Fruit fly (Drosophila melanogaster) whole organism, embryonic: ENCODE results near the gene Sf3b6.
A peak's percentile ranks its signal among the peaks of the same experiment; 100 is the strongest.

Experiments
- ATbp ChIP-seq: fragments of 200-800 bp; sonication (Bioruptor generic); optimal IDR thresholded peaks from 2 replicates; lab custom pipeline; 2017; ENCODE audit warnings: missing biosample characterization, mild to moderate bottlenecking, missing genetic modification characterization, missing genetic modification reagents
- Atf6 ChIP-seq: fragments of 200-800 bp; sonication (Bioruptor generic); IDR thresholded peaks from 2 replicates; pipeline ENCODE4 v1.3.6; 2022; ENCODE audit warnings: missing biosample characterization, missing genetic modification characterization
- BEAF-32 ChIP-seq: fragments of 200-800 bp; sonication (Bioruptor generic); optimal IDR thresholded peaks from 3 replicates; lab custom pipeline; 2017; ENCODE audit warnings: missing biosample characterization, missing genetic modification characterization, mild to moderate bottlenecking, moderate library complexity, missing genetic modification reagents
- CG10267 ChIP-seq: fragments of 200-800 bp; sonication (Bioruptor generic); optimal IDR thresholded peaks from 2 replicates; lab custom pipeline; 2018; ENCODE audit warnings: missing biosample characterization, mild to moderate bottlenecking, missing genetic modification characterization, moderate library complexity
- CG10565 ChIP-seq: fragments of 200-800 bp; sonication (Bioruptor generic); optimal IDR thresholded peaks from 3 replicates; lab custom pipeline; 2016; ENCODE audit warnings: missing biosample characterization, mild to moderate bottlenecking, missing genetic modification characterization
- CG11093 ChIP-seq: fragments of 200-800 bp; sonication (Bioruptor generic); IDR thresholded peaks from 3 replicates; pipeline ENCODE4 v1.3.6; 2022; ENCODE audit warnings: missing biosample characterization, missing genetic modification characterization
- CG11560 ChIP-seq: fragments of 200-800 bp; sonication (Bioruptor generic); IDR thresholded peaks from 3 replicates; pipeline ENCODE4 v1.3.6; 2022; ENCODE audit warnings: missing biosample characterization, missing genetic modification characterization
- CG12391 ChIP-seq: fragments of 200-800 bp; sonication (Bioruptor generic); optimal IDR thresholded peaks from 3 replicates; lab custom pipeline; 2018; ENCODE audit warnings: missing biosample characterization, mild to moderate bottlenecking, missing genetic modification characterization, moderate library complexity
- CG15073 ChIP-seq: fragments of 200-800 bp; sonication (Bioruptor generic); optimal IDR thresholded peaks from 2 replicates; lab custom pipeline; 2016; ENCODE audit warnings: missing biosample characterization, missing genetic modification characterization
- CG17568 ChIP-seq: fragments of 200-800 bp; sonication (Bioruptor generic); optimal IDR thresholded peaks from 2 replicates; lab custom pipeline; 2018; ENCODE audit warnings: missing biosample characterization, mild to moderate bottlenecking, missing genetic modification characterization, moderate library complexity
- CG18599 ChIP-seq: fragments of 200-800 bp; sonication (Bioruptor generic); optimal IDR thresholded peaks from 3 replicates; lab custom pipeline; 2017; ENCODE audit warnings: missing biosample characterization, missing genetic modification characterization, mild to moderate bottlenecking, moderate library complexity, missing genetic modification reagents
- CG31224 ChIP-seq: fragments of 200-800 bp; sonication (Bioruptor generic); IDR thresholded peaks from 2 replicates; pipeline ENCODE4 v1.3.6; 2022; ENCODE audit warnings: missing biosample characterization, missing genetic modification characterization
- CG4820 ChIP-seq: fragments of 200-800 bp; sonication (Bioruptor generic); optimal IDR thresholded peaks from 3 replicates; lab custom pipeline; 2016; ENCODE audit warnings: missing biosample characterization, missing genetic modification characterization
- CG6175 ChIP-seq: fragments of 200-800 bp; sonication (Bioruptor generic); IDR thresholded peaks from 3 replicates; pipeline ENCODE4 v1.3.6; 2022; ENCODE audit warnings: missing biosample characterization, missing genetic modification characterization
- CG6791 ChIP-seq: fragments of 200-800 bp; sonication (Bioruptor generic); IDR thresholded peaks from 3 replicates; pipeline ENCODE4 v1.3.6; 2022; ENCODE audit warnings: missing biosample characterization, missing genetic modification characterization; ENCODE audit not compliant: partially characterized antibody
- CG9609 ChIP-seq: fragments of 200-800 bp; sonication (Bioruptor generic); optimal IDR thresholded peaks from 3 replicates; lab custom pipeline; 2016; ENCODE audit warnings: missing biosample characterization, missing genetic modification characterization
- Chrac-16 ChIP-seq: fragments of 200-800 bp; sonication (Bioruptor generic); optimal IDR thresholded peaks from 3 replicates; lab custom pipeline; 2016; ENCODE audit warnings: missing biosample characterization, missing genetic modification characterization
- CoRest ChIP-seq: fragments of 200-800 bp; sonication (Bioruptor generic); optimal IDR thresholded peaks from 3 replicates; lab custom pipeline; 2018; ENCODE audit warnings: missing biosample characterization, mild to moderate bottlenecking, missing genetic modification characterization, moderate library complexity
- Ets97D ChIP-seq: fragments of 200-800 bp; sonication (Bioruptor generic); optimal IDR thresholded peaks from 3 replicates; lab custom pipeline; 2016; ENCODE audit warnings: missing biosample characterization, missing genetic modification characterization
- Hr78 ChIP-seq, 2 experiments: fragments of 200-800 bp in 1 of 2; fragments of >200 bp in 1 of 2; sonication (Bioruptor generic) in 1 of 2; optimal IDR thresholded peaks; 2 replicates each; lab custom pipeline; 2017 to 2019; ENCODE audit warnings: missing biosample characterization in 2 of 2, missing genetic modification characterization in 2 of 2, mild to moderate bottlenecking in 1 of 2, moderate library complexity in 1 of 2
- Lhr ChIP-seq: fragments of 200-800 bp; sonication (Bioruptor generic); optimal IDR thresholded peaks from 3 replicates; lab custom pipeline; 2017; ENCODE audit warnings: mild to moderate bottlenecking, missing biosample characterization, missing genetic modification reagents, missing genetic modification characterization
- Lpt ChIP-seq: fragments of >200 bp; optimal IDR thresholded peaks from 2 replicates; lab custom pipeline; 2018; ENCODE audit warnings: missing biosample characterization, missing genetic modification characterization
- Mrtf ChIP-seq: fragments of 200-800 bp; sonication (Bioruptor generic); IDR thresholded peaks from 3 replicates; pipeline ENCODE4 v1.3.6; 2022; ENCODE audit warnings: missing biosample characterization, missing genetic modification characterization
- Neu2 ChIP-seq: fragments of 200-800 bp; sonication (Bioruptor generic); optimal IDR thresholded peaks from 3 replicates; lab custom pipeline; 2016; ENCODE audit warnings: missing biosample characterization, missing genetic modification characterization, borderline replicate concordance
- Nf-YC ChIP-seq: fragments of 200-800 bp; optimal IDR thresholded peaks from 3 replicates; lab custom pipeline; 2019; ENCODE audit warnings: missing biosample characterization, mild to moderate bottlenecking, missing genetic modification characterization, moderate library complexity
- NfI ChIP-seq: fragments of 200-800 bp; sonication (Bioruptor generic); optimal IDR thresholded peaks from 3 replicates; lab custom pipeline; 2018; ENCODE audit warnings: missing biosample characterization, mild to moderate bottlenecking, missing genetic modification characterization, moderate library complexity
- Ravus ChIP-seq: fragments of 200-800 bp; sonication (Bioruptor generic); IDR thresholded peaks from 2 replicates; pipeline ENCODE4 v1.3.6; 2022; ENCODE audit warnings: missing biosample characterization, missing genetic modification characterization
- Scr ChIP-seq: fragments of 200-800 bp; sonication (Bioruptor generic); IDR thresholded peaks from 2 replicates; pipeline ENCODE4 v1.3.6; 2022; ENCODE audit warnings: missing biosample characterization, missing genetic modification characterization; ENCODE audit not compliant: partially characterized antibody
- Sox100B ChIP-seq: fragments of 200-800 bp; sonication (Bioruptor generic); optimal IDR thresholded peaks from 3 replicates; lab custom pipeline; 2018; ENCODE audit warnings: missing biosample characterization, mild to moderate bottlenecking, missing genetic modification characterization
- Sry-β ChIP-seq: fragments of 200-800 bp; sonication (Bioruptor generic); optimal IDR thresholded peaks from 2 replicates; lab custom pipeline; 2018; ENCODE audit warnings: missing biosample characterization, mild to moderate bottlenecking, missing genetic modification characterization, moderate library complexity
- Ssrp ChIP-seq: fragments of 200-800 bp; sonication (Bioruptor generic); optimal IDR thresholded peaks from 2 replicates; lab custom pipeline; 2018; ENCODE audit warnings: missing biosample characterization, mild to moderate bottlenecking, missing genetic modification characterization, moderate library complexity
- Tbp ChIP-seq: fragments of >200 bp; optimal IDR thresholded peaks from 2 replicates; lab custom pipeline; 2018; ENCODE audit warnings: missing biosample characterization, missing genetic modification characterization
- ac ChIP-seq: fragments of 200-800 bp; sonication (Bioruptor generic); optimal IDR thresholded peaks from 3 replicates; lab custom pipeline; 2017; ENCODE audit warnings: missing biosample characterization, mild to moderate bottlenecking, missing genetic modification characterization
- caup ChIP-seq: fragments of 200-800 bp; sonication (Bioruptor generic); optimal IDR thresholded peaks from 3 replicates; lab custom pipeline; 2017; ENCODE audit warnings: missing biosample characterization, mild to moderate bottlenecking, missing genetic modification characterization, moderate library complexity; ENCODE audit not compliant: severe bottlenecking
- da ChIP-seq: fragments of 200-800 bp; sonication (Bioruptor generic); optimal IDR thresholded peaks from 2 replicates; lab custom pipeline; 2016; ENCODE audit warnings: missing biosample characterization, missing genetic modification characterization
- dm ChIP-seq: fragments of 200-800 bp; sonication (Bioruptor generic); optimal IDR thresholded peaks from 3 replicates; lab custom pipeline; 2016; ENCODE audit warnings: missing biosample characterization, missing genetic modification characterization
- fd64A ChIP-seq: fragments of 200-800 bp; sonication (Bioruptor generic); optimal IDR thresholded peaks from 3 replicates; lab custom pipeline; 2018; ENCODE audit warnings: missing biosample characterization, mild to moderate bottlenecking, missing genetic modification characterization
- fd96Cb ChIP-seq: fragments of 200-800 bp; sonication (Bioruptor generic); optimal IDR thresholded peaks from 2 replicates; lab custom pipeline; 2018; ENCODE audit warnings: missing biosample characterization, mild to moderate bottlenecking, missing genetic modification characterization, moderate library complexity
- ftz-f1 ChIP-seq: fragments of 200-800 bp; sonication (Bioruptor generic); optimal IDR thresholded peaks from 2 replicates; lab custom pipeline; 2016; ENCODE audit warnings: missing biosample characterization, missing genetic modification characterization
- h ChIP-seq: fragments of >200 bp; optimal IDR thresholded peaks from 2 replicates; lab custom pipeline; 2017
- inv ChIP-seq: fragments of 200-800 bp; sonication (Bioruptor generic); IDR thresholded peaks from 2 replicates; pipeline ENCODE4 v1.3.6; 2022; ENCODE audit warnings: missing biosample characterization, missing genetic modification characterization; ENCODE audit not compliant: partially characterized antibody
- kay ChIP-seq: fragments of 200-800 bp; sonication (Bioruptor generic); optimal IDR thresholded peaks from 2 replicates; lab custom pipeline; 2016; ENCODE audit warnings: missing biosample characterization, missing genetic modification characterization
- maf-S ChIP-seq: fragments of 200-800 bp; sonication (Bioruptor generic); optimal IDR thresholded peaks from 2 replicates; lab custom pipeline; 2016; ENCODE audit warnings: missing biosample characterization, missing genetic modification characterization
- mam ChIP-seq: fragments of 200-800 bp; sonication (Bioruptor generic); optimal IDR thresholded peaks from 3 replicates; lab custom pipeline; 2016; ENCODE audit warnings: missing biosample characterization, missing genetic modification characterization
- nau ChIP-seq: fragments of 200-800 bp; sonication (Bioruptor generic); optimal IDR thresholded peaks from 3 replicates; lab custom pipeline; 2017; ENCODE audit warnings: missing biosample characterization, mild to moderate bottlenecking, missing genetic modification characterization, missing genetic modification reagents
- pan ChIP-seq, 4 experiments: fragments of >200 bp in 3 of 4; fragments of 200-800 bp in 1 of 4; sonication (Bioruptor generic) in 1 of 4; optimal IDR thresholded peaks in 3 of 4; IDR thresholded peaks in 1 of 4; 2 replicates each; pipeline versions ENCODE4 v1.3.6 to Lab custom; 2017 to 2022; ENCODE audit warnings: missing biosample characterization in 2 of 4, missing genetic modification characterization in 2 of 4, mixed read lengths in 1 of 4
- pho ChIP-seq: fragments of 200-800 bp; sonication (Bioruptor generic); optimal IDR thresholded peaks from 2 replicates; lab custom pipeline; 2016; ENCODE audit warnings: missing biosample characterization, missing genetic modification characterization
- pum ChIP-seq: fragments of 200-800 bp; sonication (Bioruptor generic); optimal IDR thresholded peaks from 2 replicates; lab custom pipeline; 2016; ENCODE audit warnings: missing biosample characterization, missing genetic modification characterization
- sisA ChIP-seq: fragments of 200-800 bp; sonication (Bioruptor generic); IDR thresholded peaks from 2 replicates; pipeline ENCODE4 v1.3.6; 2022; ENCODE audit warnings: missing biosample characterization, missing genetic modification characterization
- sug ChIP-seq: fragments of 200-800 bp; optimal IDR thresholded peaks from 2 replicates; lab custom pipeline; 2019; ENCODE audit warnings: missing biosample characterization, mild to moderate bottlenecking, missing genetic modification characterization, moderate library complexity
- wor ChIP-seq: fragments of 200-800 bp; sonication (Bioruptor generic); IDR thresholded peaks from 2 replicates; pipeline ENCODE4 v1.3.6; 2022; ENCODE audit warnings: missing biosample characterization, missing genetic modification characterization

Gene Sf3b6

DNA sequence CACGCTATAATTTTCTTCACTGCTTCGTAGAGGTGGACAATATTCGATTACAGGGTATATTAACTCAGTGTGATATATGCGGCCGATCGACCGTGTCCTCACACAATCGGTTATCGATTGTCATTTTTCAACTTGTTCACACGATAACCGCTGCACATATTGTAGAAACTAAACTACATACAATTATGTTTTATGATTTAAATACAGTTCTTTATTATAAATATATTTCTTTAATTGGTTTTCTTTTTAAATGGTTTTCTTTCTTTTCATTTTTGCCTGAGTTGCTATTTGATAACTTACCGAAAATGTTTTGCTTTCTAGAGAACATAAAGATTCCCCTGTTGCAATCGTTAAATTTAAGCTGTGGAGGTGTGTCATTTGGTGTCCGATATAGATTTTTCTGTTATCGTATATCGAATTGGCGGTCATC, 19.1 kb downstream of the Sf3b6 start, which contains the start of the genes fmt and CG7376 (continued):
- TF ChIP-seq CG17568 (GFP tag; lab: Kevin White, UChicago) (no peak), CG12391 (peak; percentile 68), CG10565 (GFP tag; lab: Kevin White, UChicago) (no peak), Neu2 (GFP tag; lab: Kevin White, UChicago) (no peak), sisA (GFP tag; lab: Robert Waterston, UW) (no peak), da (GFP tag; lab: Kevin White, UChicago) (no peak), CG18599 (GFP tag; lab: Kevin White, UChicago) (no peak), pho (GFP tag; lab: Kevin White, UChicago) (no peak), ftz-f1 (GFP tag; lab: Kevin White, UChicago) (no peak), mam (peak; percentile 3), wor (GFP tag; lab: Robert Waterston, UW) (no peak), Nf-YC (tag; lab: Kevin White, UChicago) (no peak), CG10267 (tag; lab: Kevin White, UChicago) (peak; percentile 71), Hr78 (GFP tag; optimal IDR thresholded peaks at IDR 0.05; lab: Kevin White, UChicago) (no peak), Atf6 (GFP tag; lab: Robert Waterston, UW) (no peak), Sox100B (no peak), Ets97D (no peak), Tbp (GFP tag; lab: Kevin White, UChicago) (no peak), Scr (GFP tag; lab: Robert Waterston, UW) (peak; percentile 80), Lhr (GFP tag; lab: Kevin White, UChicago) (peak; percentile 29), nau (GFP tag; lab: Kevin White, UChicago) (no peak), CG11093 (GFP tag; lab: Robert Waterston, UW) (no peak), CG9609 (GFP tag; lab: Kevin White, UChicago) (no peak), inv (GFP tag; lab: Robert Waterston, UW) (peak; percentile 66), kay (GFP tag; lab: Kevin White, UChicago) (no peak), caup (GFP tag; lab: Kevin White, UChicago) (no peak), CG4820 (GFP tag; lab: Kevin White, UChicago) (no peak), CG31224 (GFP tag; lab: Robert Waterston, UW) (no peak), CoRest (tag; lab: Kevin White, UChicago) (no peak), CG6175 (GFP tag; lab: Robert Waterston, UW) (no peak), fd96Cb (tag; lab: Kevin White, UChicago) (peak; percentile 15), Chrac-16 (GFP tag; lab: Kevin White, UChicago) (peak; percentile 4), NfI (GFP tag; lab: Kevin White, UChicago) (no peak), CG11560 (tag; lab: Robert Waterston, UW) (no peak), Mrtf (GFP tag; lab: Robert Waterston, UW) (no peak), ATbp (GFP tag; lab: Kevin White, UChicago) (no peak), sug (tag; lab: Kevin White, UChicago) (no peak), pum (no peak), pan (optimal IDR thresholded peaks at IDR 0.05; lab: Kevin White, UChicago) (no peak), pan (GFP tag; optimal IDR thresholded peaks at IDR 0.05 in 1 of 2, IDR thresholded peaks at IDR 0.05 in 1 of 2) (no peak), CG15073 (no peak), ac (GFP tag; lab: Kevin White, UChicago) (no peak), fd64A (GFP tag; lab: Kevin White, UChicago) (no peak), BEAF-32 (GFP tag; lab: Kevin White, UChicago) (peak; percentile 63), Sry-β (no peak), h (lab: Kevin White, UChicago) (no peak), maf-S (GFP tag; lab: Kevin White, UChicago) (no peak), Lpt (no peak), Ravus (GFP tag; lab: Robert Waterston, UW) (no peak), CG6791 (GFP tag; lab: Robert Waterston, UW) (peak; percentile 80), Ssrp (tag; lab: Kevin White, UChicago) (peak; percentile 15), dm (GFP tag; lab: Kevin White, UChicago) (no peak)
